Fruit fly (Drosophila melanogaster) whole organism, embryonic: ENCODE measurements around the gene CG17593.

ENCODE experiments used
- Ada2b ChIP-seq: fragments of 200-800 bp; sonication (Bioruptor generic); IDR thresholded peaks from 2 replicates; pipeline ENCODE4 v1.3.6; 2022; ENCODE audit warnings: missing biosample characterization, missing genetic modification characterization
- Aef1 ChIP-seq: fragments of 200-800 bp; sonication (Bioruptor generic); IDR thresholded peaks from 3 replicates; pipeline ENCODE4 v1.3.6; 2022; ENCODE audit warnings: missing biosample characterization, missing genetic modification characterization
- Asciz ChIP-seq: fragments of 200-800 bp; sonication (Bioruptor generic); optimal IDR thresholded peaks from 2 replicates; lab custom pipeline; 2017; ENCODE audit warnings: missing biosample characterization, mild to moderate bottlenecking, missing genetic modification characterization, missing genetic modification reagents
- CG12071 ChIP-seq: fragments of 200-800 bp; sonication (Bioruptor generic); optimal IDR thresholded peaks from 3 replicates; lab custom pipeline; 2018; ENCODE audit warnings: missing biosample characterization, mild to moderate bottlenecking, missing genetic modification characterization
- CG15011 ChIP-seq: fragments of 200-800 bp; sonication (Bioruptor generic); optimal IDR thresholded peaks from 3 replicates; lab custom pipeline; 2018; ENCODE audit warnings: missing biosample characterization, mild to moderate bottlenecking, missing genetic modification characterization
- CG17328 ChIP-seq: fragments of 200-800 bp; sonication (Bioruptor generic); IDR thresholded peaks from 2 replicates; pipeline ENCODE4 v1.3.6; 2022; ENCODE audit warnings: missing biosample characterization, missing genetic modification characterization
- CG18599 ChIP-seq: fragments of 200-800 bp; sonication (Bioruptor generic); optimal IDR thresholded peaks from 3 replicates; lab custom pipeline; 2017; ENCODE audit warnings: missing biosample characterization, missing genetic modification characterization, mild to moderate bottlenecking, moderate library complexity, missing genetic modification reagents
- CG18764 ChIP-seq: fragments of 200-800 bp; sonication (Bioruptor generic); optimal IDR thresholded peaks from 3 replicates; lab custom pipeline; 2016; ENCODE audit warnings: missing biosample characterization, missing genetic modification characterization
- CG4282 ChIP-seq: fragments of 200-800 bp; sonication (Bioruptor generic); optimal IDR thresholded peaks from 2 replicates; lab custom pipeline; 2016; ENCODE audit warnings: missing biosample characterization, missing genetic modification characterization
- CG4328 ChIP-seq: fragments of 200-800 bp; sonication (Bioruptor generic); optimal IDR thresholded peaks from 3 replicates; lab custom pipeline; 2017; ENCODE audit warnings: missing biosample characterization, missing genetic modification reagents, missing genetic modification characterization
- CG4404 ChIP-seq: fragments of 200-800 bp; sonication (Bioruptor generic); IDR thresholded peaks from 2 replicates; pipeline ENCODE4 v1.3.6; 2022; ENCODE audit warnings: missing biosample characterization, missing genetic modification characterization
- CG5245 ChIP-seq: fragments of 200-800 bp; sonication (Bioruptor generic); optimal IDR thresholded peaks from 3 replicates; lab custom pipeline; 2016; ENCODE audit warnings: missing biosample characterization, missing genetic modification characterization
- CG5953 ChIP-seq: fragments of 200-800 bp; sonication (Bioruptor generic); IDR thresholded peaks from 2 replicates; pipeline ENCODE4 v1.3.6; 2022; ENCODE audit warnings: missing biosample characterization, missing genetic modification characterization
- CG6254 ChIP-seq: fragments of 200-800 bp; sonication (Bioruptor generic); optimal IDR thresholded peaks from 3 replicates; lab custom pipeline; 2017; ENCODE audit warnings: mild to moderate bottlenecking, missing biosample characterization, missing genetic modification reagents, missing genetic modification characterization
- CG6791 ChIP-seq: fragments of 200-800 bp; sonication (Bioruptor generic); IDR thresholded peaks from 3 replicates; pipeline ENCODE4 v1.3.6; 2022; ENCODE audit warnings: missing biosample characterization, missing genetic modification characterization; ENCODE audit not compliant: partially characterized antibody
- CG7271 ChIP-seq: fragments of 200-800 bp; sonication (Bioruptor generic); optimal IDR thresholded peaks from 2 replicates; lab custom pipeline; 2018; ENCODE audit warnings: missing biosample characterization, mild to moderate bottlenecking, missing genetic modification characterization, moderate library complexity
- CG7786 ChIP-seq: fragments of 200-800 bp; sonication (Bioruptor generic); optimal IDR thresholded peaks from 2 replicates; lab custom pipeline; 2016; ENCODE audit warnings: missing biosample characterization, missing genetic modification characterization
- CG7928 ChIP-seq: fragments of 200-800 bp; sonication (Bioruptor generic); optimal IDR thresholded peaks from 2 replicates; lab custom pipeline; 2017; ENCODE audit warnings: missing biosample characterization, mild to moderate bottlenecking, missing genetic modification characterization
- CG8089 ChIP-seq: fragments of 200-800 bp; sonication (Bioruptor generic); optimal IDR thresholded peaks from 3 replicates; lab custom pipeline; 2016; ENCODE audit warnings: missing biosample characterization, missing genetic modification characterization
- CG8290 ChIP-seq, 3 experiments: fragments of 200-800 bp; sonication (Bioruptor generic); optimal IDR thresholded peaks; 2 replicates each; lab custom pipeline; 2016 to 2019; ENCODE audit warnings: missing biosample characterization in 3 of 3, missing genetic modification characterization in 3 of 3, mild to moderate bottlenecking in 2 of 3, moderate library complexity in 1 of 3
- CG8359 ChIP-seq: fragments of 200-800 bp; sonication (Bioruptor generic); optimal IDR thresholded peaks from 2 replicates; lab custom pipeline; 2017; ENCODE audit warnings: missing biosample characterization, mild to moderate bottlenecking, missing genetic modification characterization, borderline replicate concordance
- CG8765 ChIP-seq: fragments of 200-800 bp; sonication (Bioruptor generic); IDR thresholded peaks from 2 replicates; pipeline ENCODE4 v1.3.6; 2022; ENCODE audit warnings: missing biosample characterization, missing genetic modification characterization
- CG9609 ChIP-seq: fragments of 200-800 bp; sonication (Bioruptor generic); optimal IDR thresholded peaks from 3 replicates; lab custom pipeline; 2016; ENCODE audit warnings: missing biosample characterization, missing genetic modification characterization
- CG9817 ChIP-seq: fragments of 200-800 bp; sonication (Bioruptor generic); optimal IDR thresholded peaks from 2 replicates; lab custom pipeline; 2018; ENCODE audit warnings: missing biosample characterization, mild to moderate bottlenecking, missing genetic modification characterization, moderate library complexity
- Camta ChIP-seq: fragments of 200-800 bp; sonication (Bioruptor generic); optimal IDR thresholded peaks from 2 replicates; lab custom pipeline; 2016; ENCODE audit warnings: missing biosample characterization, missing genetic modification characterization
- D ChIP-seq, 2 experiments: fragments of 200-800 bp in 1 of 2; fragments of >200 bp in 1 of 2; sonication (Bioruptor generic) in 1 of 2; optimal IDR thresholded peaks; 2 replicates in 1 of 2; 3 replicates in 1 of 2; lab custom pipeline; 2017; ENCODE audit warnings: mild to moderate bottlenecking in 1 of 2, missing biosample characterization in 1 of 2, missing genetic modification characterization in 1 of 2, missing genetic modification reagents in 1 of 2
- HmgD ChIP-seq: fragments of 200-800 bp; sonication (Bioruptor generic); optimal IDR thresholded peaks from 3 replicates; lab custom pipeline; 2016; ENCODE audit warnings: missing biosample characterization, missing genetic modification characterization
- Jarid2 ChIP-seq: fragments of 200-800 bp; sonication (Bioruptor generic); optimal IDR thresholded peaks from 3 replicates; lab custom pipeline; 2017; ENCODE audit warnings: mild to moderate bottlenecking, missing biosample characterization, missing genetic modification reagents, missing genetic modification characterization
- aop ChIP-seq: fragments of 200-800 bp; sonication (Bioruptor generic); IDR thresholded peaks from 2 replicates; pipeline ENCODE4 v1.3.6; 2022; ENCODE audit warnings: missing biosample characterization, missing genetic modification characterization
- br ChIP-seq: fragments of >200 bp; optimal IDR thresholded peaks from 2 replicates; lab custom pipeline; 2017
- caup ChIP-seq: fragments of 200-800 bp; sonication (Bioruptor generic); optimal IDR thresholded peaks from 3 replicates; lab custom pipeline; 2017; ENCODE audit warnings: missing biosample characterization, mild to moderate bottlenecking, missing genetic modification characterization, moderate library complexity; ENCODE audit not compliant: severe bottlenecking
- chm ChIP-seq: fragments of 200-800 bp; sonication (Bioruptor generic); IDR thresholded peaks from 2 replicates; pipeline ENCODE4 v1.3.6; 2022; ENCODE audit warnings: missing biosample characterization, missing genetic modification characterization
- croc ChIP-seq: fragments of 200-800 bp; sonication (Bioruptor generic); conservative IDR thresholded peaks from 3 replicates; pipeline ENCODE4 v1.3.6; 2022; ENCODE audit warnings: missing biosample characterization, missing genetic modification characterization
- dysf ChIP-seq: fragments of 200-800 bp; sonication (Bioruptor generic); IDR thresholded peaks from 3 replicates; pipeline ENCODE4 v1.3.6; 2022; ENCODE audit warnings: missing biosample characterization, missing genetic modification characterization
- fd64A ChIP-seq: fragments of 200-800 bp; sonication (Bioruptor generic); optimal IDR thresholded peaks from 3 replicates; lab custom pipeline; 2018; ENCODE audit warnings: missing biosample characterization, mild to moderate bottlenecking, missing genetic modification characterization
- fd96Cb ChIP-seq: fragments of 200-800 bp; sonication (Bioruptor generic); optimal IDR thresholded peaks from 2 replicates; lab custom pipeline; 2018; ENCODE audit warnings: missing biosample characterization, mild to moderate bottlenecking, missing genetic modification characterization, moderate library complexity
- gt ChIP-seq: fragments of 200-800 bp; sonication (Bioruptor generic); IDR thresholded peaks from 2 replicates; pipeline ENCODE4 v1.3.6; 2022; ENCODE audit warnings: missing biosample characterization, missing genetic modification characterization
- lab ChIP-seq: fragments of 200-800 bp; sonication (Bioruptor generic); optimal IDR thresholded peaks from 3 replicates; lab custom pipeline; 2017; ENCODE audit warnings: missing biosample characterization, missing genetic modification characterization, mild to moderate bottlenecking, moderate library complexity, missing genetic modification reagents
- maf-S ChIP-seq: fragments of 200-800 bp; sonication (Bioruptor generic); optimal IDR thresholded peaks from 2 replicates; lab custom pipeline; 2016; ENCODE audit warnings: missing biosample characterization, missing genetic modification characterization
- prd ChIP-seq, 3 experiments: fragments of >200 bp in 2 of 3; fragments of 200-800 bp in 1 of 3; sonication (Bioruptor generic) in 1 of 3; optimal IDR thresholded peaks in 2 of 3; IDR thresholded peaks in 1 of 3; 2 replicates in 2 of 3; 3 replicates in 1 of 3; pipeline versions ENCODE4 v1.3.6 to Lab custom; 2017 to 2022; ENCODE audit warnings: missing biosample characterization in 1 of 3, missing genetic modification characterization in 1 of 3
- pros ChIP-seq: fragments of 200-800 bp; sonication (Bioruptor generic); optimal IDR thresholded peaks from 3 replicates; lab custom pipeline; 2019; ENCODE audit warnings: missing biosample characterization, mild to moderate bottlenecking, missing genetic modification characterization, moderate library complexity
- sd ChIP-seq: fragments of 200-800 bp; sonication (Bioruptor generic); optimal IDR thresholded peaks from 3 replicates; lab custom pipeline; 2018; ENCODE audit warnings: missing biosample characterization, mild to moderate bottlenecking, missing genetic modification characterization, moderate library complexity
- slou ChIP-seq: fragments of 200-800 bp; sonication (Bioruptor generic); optimal IDR thresholded peaks from 3 replicates; lab custom pipeline; 2016; ENCODE audit warnings: missing biosample characterization, missing genetic modification characterization
- sqz ChIP-seq: fragments of 200-800 bp; sonication (Bioruptor generic); optimal IDR thresholded peaks from 3 replicates; lab custom pipeline; 2018; ENCODE audit warnings: missing biosample characterization, mild to moderate bottlenecking, missing genetic modification characterization
- sug ChIP-seq: fragments of 200-800 bp; optimal IDR thresholded peaks from 2 replicates; lab custom pipeline; 2019; ENCODE audit warnings: missing biosample characterization, mild to moderate bottlenecking, missing genetic modification characterization, moderate library complexity
- tin ChIP-seq: fragments of 200-800 bp; sonication (Bioruptor generic); optimal IDR thresholded peaks from 3 replicates; lab custom pipeline; 2016; ENCODE audit warnings: missing biosample characterization, missing genetic modification characterization
- tio ChIP-seq: fragments of 200-800 bp; sonication (Bioruptor generic); optimal IDR thresholded peaks from 2 replicates; lab custom pipeline; 2017; ENCODE audit warnings: missing biosample characterization, missing genetic modification characterization, inconsistent platforms
- ttk ChIP-seq: fragments of 200-800 bp; sonication (Bioruptor generic); IDR thresholded peaks from 2 replicates; pipeline ENCODE4 v2.1.2; 2022; ENCODE audit warnings: missing biosample characterization, missing genetic modification characterization
- vvl ChIP-seq: fragments of 200-800 bp; sonication (Bioruptor generic); IDR thresholded peaks from 2 replicates; pipeline ENCODE4 v1.3.6; 2022; ENCODE audit warnings: missing biosample characterization, missing genetic modification characterization
- wdn ChIP-seq: fragments of 200-800 bp; sonication (Bioruptor generic); IDR thresholded peaks from 2 replicates; pipeline ENCODE4 v1.3.6; 2022; ENCODE audit warnings: missing biosample characterization, missing genetic modification characterization

The CG17593 gene

DNA sequence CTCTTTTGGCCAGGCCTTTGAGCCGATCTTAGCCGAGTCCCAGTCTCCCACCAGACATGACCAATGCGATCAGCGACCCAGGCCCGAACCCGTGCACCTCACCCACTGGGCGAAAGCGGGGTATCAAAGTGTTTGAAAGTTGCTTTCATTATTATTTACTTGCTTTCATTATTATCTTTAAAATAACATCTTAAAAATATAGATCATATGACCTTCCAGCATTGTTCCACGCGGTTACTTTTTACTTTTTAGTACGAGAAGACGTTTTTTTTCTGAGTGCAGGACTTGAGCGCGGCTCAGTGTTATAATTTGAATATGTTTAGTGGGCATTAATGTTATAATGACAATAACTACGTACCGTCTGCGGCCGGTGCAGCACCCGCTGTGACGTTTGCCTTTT is 28.4 kb downstream of the CG17593 start (continued):
- TF ChIP-seq aop (GFP tag; lab: Robert Waterston, UW) (no peak), fd96Cb (tag; lab: Kevin White, UChicago) (peak; percentile 7), vvl (GFP tag; lab: Robert Waterston, UW) (0 out of 2 replicates have a peak, but pooled peaks have one; percentile 43), chm (no peak), tio (GFP tag; lab: Kevin White, UChicago) (no peak), CG5953 (GFP tag; lab: Robert Waterston, UW) (no peak), croc (peak; percentile 30; the same call in 1 of the 3 replicates), CG7271 (no peak), CG4282 (no peak), Camta (GFP tag; lab: Kevin White, UChicago) (no peak), prd (optimal IDR thresholded peaks at IDR 0.05; lab: Kevin White, UChicago) (no peak), prd (GFP tag; IDR thresholded peaks at IDR 0.05; lab: Robert Waterston, UW) (peak; percentile 32; the same call in 1 of the 3 replicates), HmgD (GFP tag; lab: Kevin White, UChicago) (no peak), ttk (GFP tag; lab: Robert Waterston, UW) (no peak), sqz (GFP tag; lab: Kevin White, UChicago) (no peak), pros (GFP tag; lab: Kevin White, UChicago) (no peak), Asciz (no peak), CG8765 (GFP tag; lab: Robert Waterston, UW) (0 out of 2 replicates have a peak, but pooled peaks have one; percentile 15), CG9609 (no peak), dysf (GFP tag; lab: Robert Waterston, UW) (no peak), maf-S (GFP tag; lab: Kevin White, UChicago) (no peak), sd (tag; lab: Kevin White, UChicago) (no peak), slou (GFP tag; lab: Kevin White, UChicago) (no peak), CG8290 (GFP tag; optimal IDR thresholded peaks at IDR 0.05; lab: Kevin White, UChicago) (no peak), CG8290 (tag; optimal IDR thresholded peaks at IDR 0.05; lab: Kevin White, UChicago) (no peak), CG18599 (GFP tag; lab: Kevin White, UChicago) (no peak), CG6254 (peak; percentile 15), fd64A (GFP tag; lab: Kevin White, UChicago) (no peak), Jarid2 (GFP tag; lab: Kevin White, UChicago) (no peak), CG8089 (GFP tag; lab: Kevin White, UChicago) (no peak), CG8359 (GFP tag; lab: Kevin White, UChicago) (no peak), CG15011 (no peak), CG6791 (GFP tag; lab: Robert Waterston, UW) (no peak), CG12071 (no peak), lab (GFP tag; lab: Kevin White, UChicago) (no peak), Aef1 (no peak), gt (GFP tag; lab: Robert Waterston, UW) (no peak), CG4328 (GFP tag; lab: Kevin White, UChicago) (no peak), tin (GFP tag; lab: Kevin White, UChicago) (no peak), CG4404 (no peak), CG7928 (GFP tag; lab: Kevin White, UChicago) (no peak), Ada2b (no peak), CG7786 (GFP tag; lab: Kevin White, UChicago) (no peak), D (optimal IDR thresholded peaks at IDR 0.05; lab: Kevin White, UChicago) (no peak), D (GFP tag; optimal IDR thresholded peaks at IDR 0.05; lab: Kevin White, UChicago) (no peak), CG5245 (GFP tag; lab: Kevin White, UChicago) (no peak), sug (no peak), CG9817 (no peak), CG18764 (GFP tag; lab: Kevin White, UChicago) (no peak), CG17328 (GFP tag; lab: Robert Waterston, UW) (0 out of 2 replicates have a peak, but pooled peaks have one; percentile 6), br (lab: Kevin White, UChicago) (no peak), wdn (GFP tag; lab: Robert Waterston, UW) (no peak), caup (no peak)
